Worm (Caenorhabditis elegans) whole organism, young adult: ENCODE results near the gene clec-231.

Experiments
- C06A6.2 ChIP-seq: fragments of 200-800 bp; sonication (Bioruptor generic); conservative IDR thresholded peaks from 2 replicates; pipeline ENCODE4 v1.3.6; 2022; ENCODE audit warnings: missing genetic modification characterization, missing compliant biosample characterization
- C17E4.6 ChIP-seq: fragments of 200-800 bp; sonication (Bioruptor generic); IDR thresholded peaks from 2 replicates; pipeline ENCODE4 v1.3.6; 2022; ENCODE audit warnings: missing genetic modification reagents, missing genetic modification characterization, missing compliant biosample characterization
- D2030.7 ChIP-seq: fragments of 200-800 bp; sonication (Bioruptor generic); IDR thresholded peaks from 2 replicates; pipeline ENCODE4 v1.3.6; 2022; ENCODE audit warnings: missing genetic modification reagents, missing genetic modification characterization, missing compliant biosample characterization
- F22D6.2 ChIP-seq: sonication (generic microtip); optimal IDR thresholded peaks from 2 replicates; lab custom pipeline; 2016; ENCODE audit warnings: mild to moderate bottlenecking, missing genetic modification characterization, missing compliant biosample characterization
- F23B12.7 ChIP-seq: sonication (generic microtip); optimal IDR thresholded peaks from 2 replicates; lab custom pipeline; 2017; ENCODE audit warnings: missing genetic modification characterization, mild to moderate bottlenecking, missing compliant biosample characterization, antibody characterized with exemption, moderate library complexity; ENCODE audit not compliant: insufficient read depth
- F49E8.2 ChIP-seq: sonication (generic microtip); optimal IDR thresholded peaks from 3 replicates; lab custom pipeline; 2017; ENCODE audit warnings: missing genetic modification characterization, mild to moderate bottlenecking, missing compliant biosample characterization, antibody characterized with exemption, moderate library complexity; ENCODE audit not compliant: insufficient read depth
- K12H6.12 ChIP-seq: fragments of 200-800 bp; sonication (Bioruptor generic); optimal IDR thresholded peaks from 2 replicates; lab custom pipeline; 2018; ENCODE audit warnings: mild to moderate bottlenecking, missing genetic modification characterization, missing compliant biosample characterization
- T26A5.8 ChIP-seq: sonication (generic microtip); optimal IDR thresholded peaks from 2 replicates; lab custom pipeline; 2016; ENCODE audit warnings: missing genetic modification characterization, missing compliant biosample characterization
- Y53G8AR.9 ChIP-seq: fragments of 200-800 bp; sonication (Bioruptor generic); conservative IDR thresholded peaks from 2 replicates; pipeline ENCODE4 v1.3.6; 2022; ENCODE audit warnings: missing genetic modification reagents, missing genetic modification characterization, missing compliant biosample characterization
- Y56A3A.18 ChIP-seq: fragments of 200-800 bp; sonication (Bioruptor generic); IDR thresholded peaks from 2 replicates; pipeline ENCODE4 v1.3.6; 2022; ENCODE audit warnings: missing genetic modification reagents, missing genetic modification characterization, missing compliant biosample characterization
- Y79H2A.3 ChIP-seq: fragments of 200-800 bp; sonication (Bioruptor generic); conservative IDR thresholded peaks from 2 replicates; pipeline ENCODE4 v1.3.6; 2022; ENCODE audit warnings: missing genetic modification reagents, missing genetic modification characterization, missing compliant biosample characterization
- Y95B8A.8 ChIP-seq: fragments of 200-800 bp; sonication (Bioruptor generic); IDR thresholded peaks from 2 replicates; pipeline ENCODE4 v1.3.6; 2022; ENCODE audit warnings: missing genetic modification reagents, missing genetic modification characterization, missing compliant biosample characterization
- athp-1 ChIP-seq: sonication (generic microtip); optimal IDR thresholded peaks from 2 replicates; lab custom pipeline; 2017; ENCODE audit warnings: mild to moderate bottlenecking, missing genetic modification characterization, missing compliant biosample characterization
- attf-6 ChIP-seq: fragments of 200-800 bp; sonication (Bioruptor generic); IDR thresholded peaks from 2 replicates; pipeline ENCODE4 v1.3.6; 2022; ENCODE audit warnings: missing genetic modification reagents, missing genetic modification characterization, missing compliant biosample characterization
- cebp-1 ChIP-seq, 2 experiments: fragments of 200-800 bp in 1 of 2; sonication (Bioruptor generic) in 1 of 2; sonication (generic microtip) in 1 of 2; IDR thresholded peaks in 1 of 2; optimal IDR thresholded peaks in 1 of 2; 2 replicates each; pipeline versions ENCODE4 v1.3.6 to Lab custom; 2017 to 2022; ENCODE audit warnings: missing compliant biosample characterization in 2 of 2, missing genetic modification characterization in 2 of 2, mild to moderate bottlenecking in 1 of 2, missing genetic modification reagents in 1 of 2, moderate library complexity in 1 of 2
- ceh-79 ChIP-seq: sonication (generic microtip); optimal IDR thresholded peaks from 2 replicates; lab custom pipeline; 2017; ENCODE audit warnings: mild to moderate bottlenecking, missing genetic modification characterization, missing compliant biosample characterization
- dox-1 ChIP-seq: fragments of 200-800 bp; sonication (Bioruptor generic); IDR thresholded peaks from 2 replicates; pipeline ENCODE4 v1.3.6; 2022; ENCODE audit warnings: missing genetic modification reagents, missing genetic modification characterization, missing compliant biosample characterization
- dpff-1 ChIP-seq: sonication (generic microtip); optimal IDR thresholded peaks from 2 replicates; lab custom pipeline; 2017; ENCODE audit warnings: mild to moderate bottlenecking, missing genetic modification characterization, missing compliant biosample characterization
- dpl-1 ChIP-seq: fragments of 150-350 bp; optimal IDR thresholded peaks from 2 replicates; lab custom pipeline; 2014; ENCODE audit warnings: missing biosample characterization, missing genetic modification reagents, missing genetic modification characterization
- egl-18 ChIP-seq: fragments of 200-800 bp; sonication (Bioruptor generic); IDR thresholded peaks from 2 replicates; pipeline ENCODE4 v1.3.6; 2022; ENCODE audit warnings: missing genetic modification reagents, missing genetic modification characterization, missing compliant biosample characterization
- egrh-3 ChIP-seq: fragments of 200-800 bp; sonication (Bioruptor generic); IDR thresholded peaks from 2 replicates; pipeline ENCODE4 v1.3.6; 2022; ENCODE audit warnings: missing genetic modification reagents, missing genetic modification characterization, missing compliant biosample characterization
- ekl-4 ChIP-seq: fragments of 200-800 bp; sonication (Bioruptor generic); IDR thresholded peaks from 2 replicates; pipeline ENCODE4 v1.3.6; 2022; ENCODE audit warnings: missing genetic modification reagents, missing genetic modification characterization, missing compliant biosample characterization
- hlh-26 ChIP-seq: fragments of 200-800 bp; sonication (Bioruptor generic); conservative IDR thresholded peaks from 2 replicates; pipeline ENCODE4 v1.3.6; 2022; ENCODE audit warnings: missing genetic modification reagents, missing genetic modification characterization, missing compliant biosample characterization
- lin-26 ChIP-seq: fragments of 200-800 bp; sonication (Bioruptor generic); IDR thresholded peaks from 2 replicates; pipeline ENCODE4 v1.3.6; 2022; ENCODE audit warnings: missing genetic modification reagents, missing genetic modification characterization, missing compliant biosample characterization
- lin-54 ChIP-seq: fragments of 200-800 bp; sonication (Bioruptor generic); optimal IDR thresholded peaks from 2 replicates; lab custom pipeline; 2018; ENCODE audit warnings: mild to moderate bottlenecking, missing genetic modification characterization, missing compliant biosample characterization
- lir-1 ChIP-seq: fragments of 200-800 bp; sonication (Bioruptor generic); conservative IDR thresholded peaks from 2 replicates; pipeline ENCODE4 v1.3.6; 2022; ENCODE audit warnings: missing genetic modification reagents, missing genetic modification characterization, missing compliant biosample characterization
- lsl-1 ChIP-seq: fragments of 200-800 bp; sonication (Bioruptor generic); optimal IDR thresholded peaks from 2 replicates; lab custom pipeline; 2018; ENCODE audit warnings: mild to moderate bottlenecking, missing genetic modification characterization, moderate library complexity, missing compliant biosample characterization
- mcd-1 ChIP-seq: fragments of 200-800 bp; sonication (Bioruptor generic); IDR thresholded peaks from 2 replicates; pipeline ENCODE4 v1.3.6; 2022; ENCODE audit warnings: missing genetic modification reagents, missing genetic modification characterization, missing compliant biosample characterization
- nfya-2 ChIP-seq: fragments of 200-800 bp; sonication (Bioruptor generic); IDR thresholded peaks from 2 replicates; pipeline ENCODE4 v1.3.6; 2022; ENCODE audit warnings: missing genetic modification reagents, missing genetic modification characterization, missing compliant biosample characterization
- nhr-179 ChIP-seq: sonication (generic microtip); optimal IDR thresholded peaks from 2 replicates; lab custom pipeline; 2016; ENCODE audit warnings: mild to moderate bottlenecking, missing genetic modification characterization, missing compliant biosample characterization
- nhr-27 ChIP-seq: fragments of 200-800 bp; sonication (Bioruptor generic); optimal IDR thresholded peaks from 2 replicates; lab custom pipeline; 2018; ENCODE audit warnings: mild to moderate bottlenecking, missing genetic modification characterization, moderate library complexity, missing compliant biosample characterization
- rcor-1 ChIP-seq: fragments of 200-800 bp; sonication (Bioruptor generic); IDR thresholded peaks from 2 replicates; pipeline ENCODE4 v1.3.6; 2022; ENCODE audit warnings: missing genetic modification reagents, missing genetic modification characterization, missing compliant biosample characterization
- rec-8 ChIP-seq, 2 experiments: sonication (generic microtip); optimal IDR thresholded peaks; 2 replicates each; lab custom pipeline; 2016; ENCODE audit warnings: mild to moderate bottlenecking in 2 of 2, missing genetic modification characterization in 2 of 2, missing genetic modification reagents in 2 of 2, missing genotype in 2 of 2, missing biosample characterization in 1 of 2, missing compliant biosample characterization in 1 of 2, moderate library complexity in 1 of 2
- rpc-1 ChIP-seq, 2 experiments: fragments of 150-350 bp in 1 of 2; sonication (generic microtip) in 1 of 2; optimal IDR thresholded peaks; 2 replicates each; lab custom pipeline; 2014 to 2018; ENCODE audit warnings: missing biosample characterization in 1 of 2, missing genetic modification characterization in 1 of 2, missing genetic modification reagents in 1 of 2, missing genotype in 1 of 2
- snpc-1.1 ChIP-seq: sonication (generic microtip); optimal IDR thresholded peaks from 2 replicates; lab custom pipeline; 2017; ENCODE audit warnings: missing genetic modification characterization, mild to moderate bottlenecking, missing compliant biosample characterization, antibody characterized with exemption, moderate library complexity, missing genotype, missing genetic modification reagents; ENCODE audit not compliant: insufficient read depth
- snpc-3.4 ChIP-seq: sonication (generic microtip); optimal IDR thresholded peaks from 2 replicates; lab custom pipeline; 2017; ENCODE audit warnings: missing genetic modification characterization, mild to moderate bottlenecking, missing compliant biosample characterization, antibody characterized with exemption, moderate library complexity, missing genotype, missing genetic modification reagents
- snpc-4 ChIP-seq, 5 experiments: fragments of 150-350 bp in 1 of 5; sonication (generic microtip) in 4 of 5; optimal IDR thresholded peaks; 2 replicates each; lab custom pipeline; 2014 to 2018; ENCODE audit warnings: missing genetic modification characterization in 5 of 5, missing biosample characterization in 3 of 5, antibody characterized with exemption in 2 of 5, mild to moderate bottlenecking in 2 of 5, missing compliant biosample characterization in 2 of 5, missing genotype in 2 of 5, moderate library complexity in 2 of 5, missing genetic modification reagents in 1 of 5
- tbp1 ChIP-seq: fragments of 200-800 bp; sonication (Bioruptor generic); optimal IDR thresholded peaks from 2 replicates; lab custom pipeline; 2018; ENCODE audit warnings: mild to moderate bottlenecking, missing genetic modification characterization, missing compliant biosample characterization
- tbx-9 ChIP-seq: sonication (generic microtip); optimal IDR thresholded peaks from 2 replicates; lab custom pipeline; 2016; ENCODE audit warnings: borderline replicate concordance, missing genetic modification characterization, inconsistent platforms, missing compliant biosample characterization
- tlf-1 ChIP-seq: fragments of 200-800 bp; sonication (Bioruptor generic); optimal IDR thresholded peaks from 2 replicates; lab custom pipeline; 2018; ENCODE audit warnings: mild to moderate bottlenecking, missing genetic modification characterization, missing compliant biosample characterization
- unc-130 ChIP-seq: sonication (generic microtip); optimal IDR thresholded peaks from 2 replicates; lab custom pipeline; 2016; ENCODE audit warnings: missing genetic modification reagents, missing genetic modification characterization, missing compliant biosample characterization
- xnd-1 ChIP-seq: sonication (generic microtip); optimal IDR thresholded peaks from 2 replicates; lab custom pipeline; 2016; ENCODE audit warnings: missing genotype, missing genetic modification reagents, missing genetic modification characterization, missing compliant biosample characterization
- ztf-28 ChIP-seq: fragments of 200-800 bp; sonication (Bioruptor generic); IDR thresholded peaks from 2 replicates; pipeline ENCODE4 v1.3.6; 2022; ENCODE audit warnings: missing genetic modification reagents, missing genetic modification characterization, missing compliant biosample characterization
- ztf-3 ChIP-seq: fragments of 200-800 bp; sonication (Bioruptor generic); optimal IDR thresholded peaks from 2 replicates; lab custom pipeline; 2018; ENCODE audit warnings: mild to moderate bottlenecking, missing genetic modification characterization, missing compliant biosample characterization

Gene clec-231

DNA sequence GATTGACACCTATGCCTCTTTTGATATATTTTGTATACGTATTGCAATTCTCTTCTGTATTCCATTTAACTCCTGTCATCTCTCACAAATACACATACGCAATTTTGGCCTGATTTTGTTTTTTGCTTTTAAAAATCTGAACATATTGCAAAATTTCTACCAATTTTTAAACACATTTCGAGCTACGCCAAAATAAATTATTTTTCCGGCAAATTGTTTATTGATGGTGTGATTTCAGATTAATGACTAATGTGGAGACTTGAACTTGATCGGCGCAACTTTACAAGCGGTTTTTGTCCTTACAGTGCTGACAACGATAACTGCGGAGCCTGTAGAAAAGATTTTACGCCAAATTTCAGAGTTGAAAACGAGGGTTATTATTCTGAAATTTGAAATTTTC lies 46.6 kb upstream of the clec-231 start (continued):
- peak; percentile 21; the same call in 1 of the 2 replicates for TF ChIP-seq Y79H2A.3
- TF ChIP-seq F49E8.2 (tag; lab: Kevin White, UChicago): peak; percentile 38
- no peak for TF ChIP-seq C06A6.2 (GFP tag; lab: Robert Waterston, UW)
- TF ChIP-seq Y53G8AR.9 (GFP tag; lab: Robert Waterston, UW): peak; percentile 75
- TF ChIP-seq tlf-1 (GFP tag; lab: Kevin White, UChicago): peak; percentile 63
- peak; percentile 51 for TF ChIP-seq xnd-1 (tag; lab: Kevin White, UChicago)
- TF ChIP-seq attf-6 (GFP tag; lab: Robert Waterston, UW): peak; percentile 76
- TF ChIP-seq lin-26: peak; percentile 50; the same call in 1 of the 2 replicates
- no peak for TF ChIP-seq athp-1 (tag; lab: Kevin White, UChicago)
- no peak for TF ChIP-seq T26A5.8 (tag; lab: Kevin White, UChicago)
- 0 out of 2 replicates have a peak, but pooled peaks have one; percentile 10 for TF ChIP-seq D2030.7
- 0 out of 2 replicates have a peak, but pooled peaks have one; percentile 40 for TF ChIP-seq egl-18 (GFP tag; lab: Robert Waterston, UW)
- peak; percentile 34 for TF ChIP-seq snpc-1.1 (tag; lab: Kevin White, UChicago)
- TF ChIP-seq nhr-27 (tag; lab: Kevin White, UChicago): no peak
- TF ChIP-seq K12H6.12 (tag; lab: Kevin White, UChicago): no peak
- peak; percentile 67 for TF ChIP-seq ekl-4 (GFP tag; lab: Robert Waterston, UW)

- TF ChIP-seq dpl-1 (GFP tag; lab: Kevin White, UChicago) (peak; percentile 85), snpc-1.1 (tag; lab: Kevin White, UChicago) (no peak), snpc-3.4 (tag; lab: Kevin White, UChicago) (peak; percentile 68), tbp1 (GFP tag; lab: Kevin White, UChicago) (peak; percentile 53), nfya-2 (GFP tag; lab: Robert Waterston, UW) (no peak), lin-54 (GFP tag; lab: Kevin White, UChicago) (peak; percentile 75), C17E4.6 (GFP tag; lab: Robert Waterston, UW) (no peak), cebp-1 (GFP tag; IDR thresholded peaks at IDR 0.05; lab: Robert Waterston, UW) (no peak), cebp-1 (tag; optimal IDR thresholded peaks at IDR 0.05; lab: Kevin White, UChicago) (no peak), lir-1 (GFP tag; lab: Robert Waterston, UW) (no peak), rcor-1 (GFP tag; lab: Robert Waterston, UW) (peak; percentile 59; the same call in 1 of the 2 replicates), dox-1 (GFP tag; lab: Robert Waterston, UW) (peak; percentile 60; the same call in 1 of the 2 replicates), nhr-179 (tag; lab: Kevin White, UChicago) (no peak), rec-8 (tag; optimal IDR thresholded peaks at IDR 0.05; lab: Kevin White, UChicago) (no peak), hlh-26 (no peak), Y95B8A.8 (peak; percentile 67; the same call in 1 of the 2 replicates), D2030.7 (peak; percentile 91), Y56A3A.18 (GFP tag; lab: Robert Waterston, UW) (no peak), snpc-4 (GFP tag; optimal IDR thresholded peaks at IDR 0.05; lab: Kevin White, UChicago) (peak; percentile 1), snpc-4 (tag; optimal IDR thresholded peaks at IDR 0.05; lab: Kevin White, UChicago) (peak in 1 of 4 experiments; percentile 53), ztf-3 (GFP tag; lab: Kevin White, UChicago) (no peak), lsl-1 (peak; percentile 82), mcd-1 (GFP tag; lab: Robert Waterston, UW) (peak; percentile 84), unc-130 (GFP tag; lab: Kevin White, UChicago) (peak; percentile 36), ztf-28 (GFP tag; lab: Robert Waterston, UW) (no peak), rpc-1 (optimal IDR thresholded peaks at IDR 0.05; lab: Kevin White, UChicago) (no peak), rpc-1 (tag; optimal IDR thresholded peaks at IDR 0.05; lab: Kevin White, UChicago) (no peak), tbx-9 (tag; lab: Kevin White, UChicago) (no peak), F22D6.2 (tag; lab: Kevin White, UChicago) (no peak), dpff-1 (tag; lab: Kevin White, UChicago) (no peak), ceh-79 (tag; lab: Kevin White, UChicago) (no peak), egrh-3 (GFP tag; lab: Robert Waterston, UW) (no peak), Y53G8AR.9 (GFP tag; lab: Robert Waterston, UW) (0 out of 2 replicates have a peak, but pooled peaks have one; percentile 24), F23B12.7 (tag; lab: Kevin White, UChicago) (no peak), attf-6 (GFP tag; lab: Robert Waterston, UW) (no peak)
These were observed 44.8 kb upstream of the clec-231 start, which contains the start of gene cyb-3 for ce11 chrV:15395347-15395746. Gene cyb-3, plus strand, starts transcription at chrV:15395696.
